Worm (Caenorhabditis elegans) whole organism, early embryonic: ENCODE measurements around the gene F57E7.4.

Experiments used
- B0310.2 ChIP-seq: sonication (generic microtip); optimal IDR thresholded peaks from 2 replicates; lab custom pipeline; 2016; ENCODE audit warnings: mild to moderate bottlenecking, missing genetic modification characterization, missing compliant biosample characterization
- F13C5.2 ChIP-seq: sonication (generic microtip); optimal IDR thresholded peaks from 2 replicates; lab custom pipeline; 2017; ENCODE audit warnings: mild to moderate bottlenecking, missing genetic modification characterization, inconsistent platforms, missing compliant biosample characterization
- aly-1 ChIP-seq: sonication (generic microtip); optimal IDR thresholded peaks from 2 replicates; lab custom pipeline; 2016; ENCODE audit warnings: missing genetic modification characterization, missing compliant biosample characterization
- ama-1 ChIP-seq: fragments of 150-350 bp; optimal IDR thresholded peaks from 2 replicates; lab custom pipeline; 2014
- ceh-13 ChIP-seq: fragments of 200-800 bp; sonication (Bioruptor generic); optimal IDR thresholded peaks from 2 replicates; lab custom pipeline; 2018; ENCODE audit warnings: mild to moderate bottlenecking, missing genetic modification characterization, missing compliant biosample characterization
- ceh-36 ChIP-seq: sonication (generic microtip); optimal IDR thresholded peaks from 2 replicates; lab custom pipeline; 2016; ENCODE audit warnings: missing genetic modification characterization, inconsistent platforms, missing compliant biosample characterization
- ets-7 ChIP-seq: sonication (generic microtip); optimal IDR thresholded peaks from 2 replicates; lab custom pipeline; 2016; ENCODE audit warnings: missing genotype, missing genetic modification characterization, missing compliant biosample characterization
- flt-1 ChIP-seq: fragments of 200-800 bp; sonication (Bioruptor generic); IDR thresholded peaks from 2 replicates; pipeline ENCODE4 v1.3.6; 2022; ENCODE audit warnings: missing genetic modification characterization, missing compliant biosample characterization
- hmbx-1 ChIP-seq: sonication (generic microtip); optimal IDR thresholded peaks from 2 replicates; lab custom pipeline; 2016; ENCODE audit warnings: mild to moderate bottlenecking, missing genetic modification characterization, missing compliant biosample characterization
- hmg-4 ChIP-seq: fragments of 200-800 bp; sonication (Bioruptor generic); optimal IDR thresholded peaks from 2 replicates; lab custom pipeline; 2018; ENCODE audit warnings: mild to moderate bottlenecking, missing genetic modification characterization, missing compliant biosample characterization
- hnd-1 ChIP-seq: sonication (generic microtip); optimal IDR thresholded peaks from 2 replicates; lab custom pipeline; 2016; ENCODE audit warnings: missing genetic modification characterization, missing compliant biosample characterization
- pes-1 ChIP-seq: fragments of 200-800 bp; sonication (Bioruptor generic); IDR thresholded peaks from 2 replicates; pipeline ENCODE4 v1.3.6; 2022; ENCODE audit warnings: missing genetic modification reagents, missing genetic modification characterization, missing compliant biosample characterization
- scrt-1 ChIP-seq: fragments of 200-800 bp; sonication (Bioruptor generic); IDR thresholded peaks from 2 replicates; pipeline ENCODE4 v1.3.6; 2022; ENCODE audit warnings: missing genetic modification characterization, missing compliant biosample characterization
- sea-1 ChIP-seq: fragments of 200-800 bp; sonication (Bioruptor generic); conservative IDR thresholded peaks from 2 replicates; pipeline ENCODE4 v1.3.6; 2022; ENCODE audit warnings: missing genetic modification characterization, missing compliant biosample characterization
- tbx-11 ChIP-seq: fragments of 200-800 bp; sonication (Bioruptor generic); IDR thresholded peaks from 2 replicates; pipeline ENCODE4 v1.3.6; 2022; ENCODE audit warnings: missing genetic modification characterization, missing compliant biosample characterization
- tbx-37 ChIP-seq: fragments of 200-800 bp; sonication (Bioruptor generic); conservative IDR thresholded peaks from 2 replicates; pipeline ENCODE4 v1.3.6; 2022; ENCODE audit warnings: missing genetic modification reagents, missing genetic modification characterization, missing compliant biosample characterization
- tra-4 ChIP-seq: sonication (generic microtip); optimal IDR thresholded peaks from 2 replicates; lab custom pipeline; 2017; ENCODE audit warnings: missing genetic modification characterization, missing compliant biosample characterization

F57E7.4 gene

ce11 chrV:16483681-16484080, 2.9 kb upstream of the F57E7.4 start, which contains the start of gene srh-139:
Gene srh-139 (plus strand): TSS chrV:16483981.
- TF ChIP-seq ceh-13 = no peak
- no peak for TF ChIP-seq hmg-4 (GFP tag; lab: Kevin White, UChicago)
- no peak for TF ChIP-seq flt-1 (GFP tag; lab: Robert Waterston, UW)
- no peak for TF ChIP-seq sea-1
- TF ChIP-seq ets-7 (tag; lab: Kevin White, UChicago) = no peak
- TF ChIP-seq tbx-37 (GFP tag; lab: Robert Waterston, UW) = no peak
- TF ChIP-seq ama-1 (lab: Kevin White, UChicago) = no peak
- no peak for TF ChIP-seq B0310.2 (tag; lab: Kevin White, UChicago)
- TF ChIP-seq F13C5.2 = no peak
- TF ChIP-seq tra-4 (tag; lab: Kevin White, UChicago) = no peak
- no peak for TF ChIP-seq scrt-1 (GFP tag; lab: Robert Waterston, UW)
- no peak for TF ChIP-seq hmbx-1 (tag; lab: Kevin White, UChicago)
- TF ChIP-seq tbx-11 (GFP tag; lab: Robert Waterston, UW) = no peak
- no peak for TF ChIP-seq ceh-36 (tag; lab: Kevin White, UChicago)
- TF ChIP-seq aly-1 = no peak

- TF ChIP-seq hnd-1 (tag; lab: Kevin White, UChicago) = no peak
- no peak for TF ChIP-seq flt-1 (GFP tag; lab: Robert Waterston, UW)
These were observed 2.2 kb upstream of the F57E7.4 start, which contains the start of gene F57E7.2 for ce11 chrV:16483044-16483443. Gene F57E7.2 (minus strand): TSS chrV:16483144.

ce11 chrV:16479275-16479674, 1.5 kb downstream of the F57E7.4 start, which contains the start of gene T08G3.11:
Gene T08G3.11 (minus strand): TSS chrV:16479375.
- TF ChIP-seq ceh-36 (tag; lab: Kevin White, UChicago) (no peak), ama-1 (lab: Kevin White, UChicago) (no peak), scrt-1 (GFP tag; lab: Robert Waterston, UW) (no peak), F13C5.2 (no peak), aly-1 (no peak), ets-7 (tag; lab: Kevin White, UChicago) (no peak), B0310.2 (tag; lab: Kevin White, UChicago) (no peak), pes-1 (no peak), sea-1 (no peak), hnd-1 (tag; lab: Kevin White, UChicago) (no peak), flt-1 (GFP tag; lab: Robert Waterston, UW) (no peak)

ce11 chrV:16471995-16472563, 8.7 kb downstream of the F57E7.4 start, which contains the start of gene srw-35:
Gene srw-35 (plus strand): TSS chrV:16472513.
- TF ChIP-seq ceh-13 (no peak), hmg-4 (GFP tag; lab: Kevin White, UChicago) (no peak), tbx-11 (GFP tag; lab: Robert Waterston, UW) (no peak), flt-1 (GFP tag; lab: Robert Waterston, UW) (no peak), B0310.2 (tag; lab: Kevin White, UChicago) (no peak), tra-4 (tag; lab: Kevin White, UChicago) (no peak), scrt-1 (GFP tag; lab: Robert Waterston, UW) (no peak), ets-7 (tag; lab: Kevin White, UChicago) (no peak), ceh-36 (tag; lab: Kevin White, UChicago) (no peak), tbx-37 (GFP tag; lab: Robert Waterston, UW) (no peak)

DNA sequence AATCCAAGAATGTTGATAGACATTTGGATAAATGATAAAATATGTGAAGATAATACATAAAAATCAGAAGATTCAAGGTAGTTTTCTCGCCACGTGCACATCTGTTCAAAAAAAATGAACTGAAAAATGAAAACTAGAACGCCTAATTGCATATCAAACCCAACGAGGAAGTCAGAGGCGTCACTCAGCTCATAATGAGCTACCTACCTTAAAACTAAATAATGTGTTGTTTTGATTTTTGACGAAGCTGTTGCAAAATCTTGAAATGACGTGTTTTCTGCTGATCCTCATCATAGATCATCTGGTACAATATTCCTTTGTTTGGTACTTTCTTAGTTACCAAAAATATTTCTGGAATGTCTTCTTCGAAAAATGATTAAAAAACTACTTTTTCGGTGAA, 9.9 kb downstream of the F57E7.4 start, which contains the start of gene srh-138:
srh-138 (minus strand) TSS at position 101 of the 400 bp plus-strand sequence.
- no peak for TF ChIP-seq hmbx-1 (tag; lab: Kevin White, UChicago)
- TF ChIP-seq aly-1 = no peak
- TF ChIP-seq scrt-1 (GFP tag; lab: Robert Waterston, UW) = no peak
- no peak for TF ChIP-seq flt-1 (GFP tag; lab: Robert Waterston, UW)

DNA sequence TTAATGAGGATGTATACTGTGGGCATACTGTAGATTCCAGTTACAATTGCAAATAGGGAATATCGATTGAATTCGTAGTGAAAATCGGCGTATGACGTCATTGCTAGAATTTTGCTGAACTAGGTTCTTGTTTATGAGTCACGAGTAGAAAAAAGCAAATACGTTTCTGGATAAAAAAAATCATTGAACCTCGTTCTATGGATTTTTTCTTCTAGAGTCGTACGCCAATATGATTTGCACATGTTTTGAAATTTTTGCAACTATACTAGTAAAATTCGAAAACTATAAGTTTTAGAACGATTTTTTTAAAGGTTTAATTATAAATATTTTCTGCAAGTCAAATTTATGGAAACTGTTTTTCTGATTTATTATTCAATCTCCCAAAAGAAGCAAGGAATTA, 13.0 kb downstream of the F57E7.4 start, which contains the start of gene sru-44:
sru-44 (minus strand) TSS at position 101 of the 400 bp plus-strand sequence.
- TF ChIP-seq flt-1 (GFP tag; lab: Robert Waterston, UW) (no peak), sea-1 (no peak), ets-7 (tag; lab: Kevin White, UChicago) (no peak), ceh-36 (tag; lab: Kevin White, UChicago) (no peak), scrt-1 (GFP tag; lab: Robert Waterston, UW) (no peak), hmg-4 (GFP tag; lab: Kevin White, UChicago) (no peak), hnd-1 (tag; lab: Kevin White, UChicago) (no peak), B0310.2 (tag; lab: Kevin White, UChicago) (no peak), aly-1 (no peak), tbx-37 (GFP tag; lab: Robert Waterston, UW) (no peak), F13C5.2 (no peak), hmbx-1 (tag; lab: Kevin White, UChicago) (no peak), ama-1 (lab: Kevin White, UChicago) (no peak), tbx-11 (GFP tag; lab: Robert Waterston, UW) (no peak), tra-4 (tag; lab: Kevin White, UChicago) (no peak), pes-1 (no peak), ceh-13 (no peak)

ce11 chrV:16460866-16461265, 20.0 kb downstream of the F57E7.4 start, which contains the start of gene srh-142:
Gene srh-142 (minus strand): TSS chrV:16460966.
- no peak for TF ChIP-seq aly-1
- no peak for TF ChIP-seq scrt-1 (GFP tag; lab: Robert Waterston, UW)
- no peak for TF ChIP-seq F13C5.2
- TF ChIP-seq B0310.2 (tag; lab: Kevin White, UChicago) = no peak
- TF ChIP-seq hnd-1 (tag; lab: Kevin White, UChicago) = no peak
- TF ChIP-seq ets-7 (tag; lab: Kevin White, UChicago) = no peak
- no peak for TF ChIP-seq pes-1
- no peak for TF ChIP-seq ceh-36 (tag; lab: Kevin White, UChicago)
- TF ChIP-seq tra-4 (tag; lab: Kevin White, UChicago) = no peak
- no peak for TF ChIP-seq flt-1 (GFP tag; lab: Robert Waterston, UW)
- TF ChIP-seq sea-1 = no peak
